Worm (Caenorhabditis elegans) whole organism, young adult: ENCODE data around the gene C17A2.7.

Source experiments
- B0336.3 ChIP-seq: fragments of 200-800 bp; sonication (Bioruptor generic); IDR thresholded peaks from 2 replicates; pipeline ENCODE4 v1.3.6; 2022; ENCODE audit warnings: missing genetic modification characterization, missing compliant biosample characterization
- C17E4.6 ChIP-seq: fragments of 200-800 bp; sonication (Bioruptor generic); IDR thresholded peaks from 2 replicates; pipeline ENCODE4 v1.3.6; 2022; ENCODE audit warnings: missing genetic modification reagents, missing genetic modification characterization, missing compliant biosample characterization
- F39B2.1 ChIP-seq: fragments of 200-800 bp; sonication (Bioruptor generic); IDR thresholded peaks from 2 replicates; pipeline ENCODE4 v1.3.6; 2022; ENCODE audit warnings: missing genetic modification reagents, missing genetic modification characterization, missing compliant biosample characterization
- K11D2.4 ChIP-seq: fragments of 200-800 bp; sonication (Bioruptor generic); IDR thresholded peaks from 2 replicates; pipeline ENCODE4 v1.3.6; 2022; ENCODE audit warnings: missing genetic modification reagents, missing genetic modification characterization, missing compliant biosample characterization
- T07F8.4 ChIP-seq: sonication (generic microtip); optimal IDR thresholded peaks from 2 replicates; lab custom pipeline; 2016; ENCODE audit warnings: mild to moderate bottlenecking, missing genetic modification characterization, moderate library complexity, missing compliant biosample characterization
- Y53F4B.3 ChIP-seq: fragments of 200-800 bp; sonication (Bioruptor generic); IDR thresholded peaks from 2 replicates; pipeline ENCODE4 v1.3.6; 2022; ENCODE audit warnings: missing genetic modification reagents, missing genetic modification characterization, missing compliant biosample characterization
- Y67H2A.10 ChIP-seq: fragments of 200-800 bp; sonication (Bioruptor generic); conservative IDR thresholded peaks from 2 replicates; pipeline ENCODE4 v1.3.6; 2022; ENCODE audit warnings: missing genetic modification reagents, missing genetic modification characterization, missing compliant biosample characterization
- ZK185.1 ChIP-seq: sonication (generic microtip); optimal IDR thresholded peaks from 2 replicates; lab custom pipeline; 2016; ENCODE audit warnings: mild to moderate bottlenecking, missing genetic modification characterization, missing compliant biosample characterization; ENCODE audit not compliant: poor library complexity, severe bottlenecking
- ama-1 ChIP-seq, 3 experiments: fragments of 150-350 bp in 1 of 3; sonication (generic microtip) in 2 of 3; optimal IDR thresholded peaks; 2 replicates each; lab custom pipeline; 2014 to 2018; ENCODE audit warnings: missing biosample characterization in 2 of 3, missing genetic modification characterization in 2 of 3, missing genetic modification reagents in 2 of 3
- atf-7 ChIP-seq: sonication (generic microtip); optimal IDR thresholded peaks from 2 replicates; lab custom pipeline; 2017; ENCODE audit warnings: mild to moderate bottlenecking, missing genetic modification characterization, missing compliant biosample characterization
- attf-5 ChIP-seq: fragments of 200-800 bp; sonication (Bioruptor generic); optimal IDR thresholded peaks from 2 replicates; lab custom pipeline; 2018; ENCODE audit warnings: mild to moderate bottlenecking, missing genetic modification characterization, missing compliant biosample characterization
- attf-6 ChIP-seq: fragments of 200-800 bp; sonication (Bioruptor generic); IDR thresholded peaks from 2 replicates; pipeline ENCODE4 v1.3.6; 2022; ENCODE audit warnings: missing genetic modification reagents, missing genetic modification characterization, missing compliant biosample characterization
- bed-1 ChIP-seq: fragments of 200-800 bp; sonication (Bioruptor generic); IDR thresholded peaks from 2 replicates; pipeline ENCODE4 v1.3.6; 2022; ENCODE audit warnings: missing genetic modification reagents, missing genetic modification characterization, missing compliant biosample characterization
- bed-2 ChIP-seq: fragments of 200-800 bp; sonication (Bioruptor generic); IDR thresholded peaks from 2 replicates; pipeline ENCODE4 v1.3.6; 2022; ENCODE audit warnings: missing genetic modification reagents, missing genetic modification characterization, missing compliant biosample characterization
- ccch-3 ChIP-seq: fragments of 200-800 bp; sonication (Bioruptor generic); optimal IDR thresholded peaks from 2 replicates; lab custom pipeline; 2018; ENCODE audit warnings: mild to moderate bottlenecking, missing genetic modification characterization, missing compliant biosample characterization
- cebp-1 ChIP-seq, 2 experiments: fragments of 200-800 bp in 1 of 2; sonication (Bioruptor generic) in 1 of 2; sonication (generic microtip) in 1 of 2; IDR thresholded peaks in 1 of 2; optimal IDR thresholded peaks in 1 of 2; 2 replicates each; pipeline versions ENCODE4 v1.3.6 to Lab custom; 2017 to 2022; ENCODE audit warnings: missing compliant biosample characterization in 2 of 2, missing genetic modification characterization in 2 of 2, mild to moderate bottlenecking in 1 of 2, missing genetic modification reagents in 1 of 2, moderate library complexity in 1 of 2
- ceh-40 ChIP-seq: fragments of 200-800 bp; sonication (Bioruptor generic); IDR thresholded peaks from 2 replicates; pipeline ENCODE4 v1.3.6; 2022; ENCODE audit warnings: missing genetic modification characterization, missing compliant biosample characterization
- chd-7 ChIP-seq: sonication (generic microtip); optimal IDR thresholded peaks from 2 replicates; lab custom pipeline; 2016; ENCODE audit warnings: mild to moderate bottlenecking, missing genetic modification characterization, moderate library complexity, missing compliant biosample characterization
- die-1 ChIP-seq: sonication (generic microtip); optimal IDR thresholded peaks from 2 replicates; lab custom pipeline; 2016; ENCODE audit warnings: missing genotype, mild to moderate bottlenecking, missing genetic modification characterization, missing compliant biosample characterization
- dox-1 ChIP-seq: fragments of 200-800 bp; sonication (Bioruptor generic); IDR thresholded peaks from 2 replicates; pipeline ENCODE4 v1.3.6; 2022; ENCODE audit warnings: missing genetic modification reagents, missing genetic modification characterization, missing compliant biosample characterization
- dpff-1 ChIP-seq: sonication (generic microtip); optimal IDR thresholded peaks from 2 replicates; lab custom pipeline; 2017; ENCODE audit warnings: mild to moderate bottlenecking, missing genetic modification characterization, missing compliant biosample characterization
- egl-18 ChIP-seq: fragments of 200-800 bp; sonication (Bioruptor generic); IDR thresholded peaks from 2 replicates; pipeline ENCODE4 v1.3.6; 2022; ENCODE audit warnings: missing genetic modification reagents, missing genetic modification characterization, missing compliant biosample characterization
- egrh-3 ChIP-seq: fragments of 200-800 bp; sonication (Bioruptor generic); IDR thresholded peaks from 2 replicates; pipeline ENCODE4 v1.3.6; 2022; ENCODE audit warnings: missing genetic modification reagents, missing genetic modification characterization, missing compliant biosample characterization
- fkh-3 ChIP-seq: sonication (generic microtip); optimal IDR thresholded peaks from 2 replicates; lab custom pipeline; 2016; ENCODE audit warnings: mild to moderate bottlenecking, missing genetic modification characterization, missing compliant biosample characterization
- him-1 ChIP-seq: sonication (generic microtip); optimal IDR thresholded peaks from 2 replicates; lab custom pipeline; 2016; ENCODE audit warnings: missing genotype, missing genetic modification reagents, missing genetic modification characterization, missing compliant biosample characterization
- hmg-1.2 ChIP-seq: fragments of 200-800 bp; sonication (Bioruptor generic); IDR thresholded peaks from 2 replicates; pipeline ENCODE4 v1.3.6; 2022; ENCODE audit warnings: missing genetic modification reagents, missing genetic modification characterization, missing compliant biosample characterization
- hmg-20 ChIP-seq: fragments of 200-800 bp; sonication (Bioruptor generic); IDR thresholded peaks from 2 replicates; pipeline ENCODE4 v1.3.6; 2022; ENCODE audit warnings: missing genetic modification reagents, missing genetic modification characterization, missing compliant biosample characterization
- lag-1 ChIP-seq: fragments of 200-800 bp; sonication (Bioruptor generic); IDR thresholded peaks from 2 replicates; pipeline ENCODE4 v1.3.6; 2022; ENCODE audit warnings: missing genetic modification reagents, missing genetic modification characterization, missing compliant biosample characterization
- lin-26 ChIP-seq: fragments of 200-800 bp; sonication (Bioruptor generic); IDR thresholded peaks from 2 replicates; pipeline ENCODE4 v1.3.6; 2022; ENCODE audit warnings: missing genetic modification reagents, missing genetic modification characterization, missing compliant biosample characterization
- lin-54 ChIP-seq: fragments of 200-800 bp; sonication (Bioruptor generic); optimal IDR thresholded peaks from 2 replicates; lab custom pipeline; 2018; ENCODE audit warnings: mild to moderate bottlenecking, missing genetic modification characterization, missing compliant biosample characterization
- madf-8 ChIP-seq: fragments of 200-800 bp; sonication (Bioruptor generic); conservative IDR thresholded peaks from 2 replicates; pipeline ENCODE4 v1.3.6; 2022; ENCODE audit warnings: missing genetic modification reagents, missing genetic modification characterization, missing compliant biosample characterization
- mcd-1 ChIP-seq: fragments of 200-800 bp; sonication (Bioruptor generic); IDR thresholded peaks from 2 replicates; pipeline ENCODE4 v1.3.6; 2022; ENCODE audit warnings: missing genetic modification reagents, missing genetic modification characterization, missing compliant biosample characterization
- mel-28 ChIP-seq: sonication (generic microtip); optimal IDR thresholded peaks from 2 replicates; lab custom pipeline; 2016; ENCODE audit warnings: borderline replicate concordance, mild to moderate bottlenecking, missing genetic modification characterization, missing compliant biosample characterization
- mes-4 ChIP-seq: sonication (generic microtip); optimal IDR thresholded peaks from 2 replicates; lab custom pipeline; 2016; ENCODE audit warnings: missing genotype, missing genetic modification characterization, missing compliant biosample characterization
- nfyb-1 ChIP-seq: fragments of 200-800 bp; sonication (Bioruptor generic); IDR thresholded peaks from 2 replicates; pipeline ENCODE4 v1.3.6; 2022; ENCODE audit warnings: missing genetic modification reagents, missing genetic modification characterization, missing compliant biosample characterization
- nhr-27 ChIP-seq: fragments of 200-800 bp; sonication (Bioruptor generic); optimal IDR thresholded peaks from 2 replicates; lab custom pipeline; 2018; ENCODE audit warnings: mild to moderate bottlenecking, missing genetic modification characterization, moderate library complexity, missing compliant biosample characterization
- nhr-90 ChIP-seq: sonication (generic microtip); optimal IDR thresholded peaks from 2 replicates; lab custom pipeline; 2016; ENCODE audit warnings: missing genotype, mild to moderate bottlenecking, missing genetic modification characterization, missing compliant biosample characterization
- pbrm-1 ChIP-seq: fragments of 200-800 bp; sonication (Bioruptor generic); IDR thresholded peaks from 2 replicates; pipeline ENCODE4 v1.3.6; 2022; ENCODE audit warnings: missing genetic modification reagents, missing genetic modification characterization, missing compliant biosample characterization
- pha-4 ChIP-seq: fragments of 150-350 bp; sonication (generic microtip); optimal IDR thresholded peaks from 2 replicates; lab custom pipeline; 2014; ENCODE audit warnings: missing biosample characterization, missing genetic modification reagents, missing genetic modification characterization
- rcor-1 ChIP-seq: fragments of 200-800 bp; sonication (Bioruptor generic); IDR thresholded peaks from 2 replicates; pipeline ENCODE4 v1.3.6; 2022; ENCODE audit warnings: missing genetic modification reagents, missing genetic modification characterization, missing compliant biosample characterization
- rec-8 ChIP-seq, 2 experiments: sonication (generic microtip); optimal IDR thresholded peaks; 2 replicates each; lab custom pipeline; 2016; ENCODE audit warnings: mild to moderate bottlenecking in 2 of 2, missing genetic modification characterization in 2 of 2, missing genetic modification reagents in 2 of 2, missing genotype in 2 of 2, missing biosample characterization in 1 of 2, missing compliant biosample characterization in 1 of 2, moderate library complexity in 1 of 2
- repo-1 ChIP-seq: sonication (generic microtip); optimal IDR thresholded peaks from 2 replicates; lab custom pipeline; 2017; ENCODE audit warnings: mild to moderate bottlenecking, missing genetic modification characterization, missing compliant biosample characterization
- sdz-38 ChIP-seq: sonication (generic microtip); optimal IDR thresholded peaks from 2 replicates; lab custom pipeline; 2016; ENCODE audit warnings: missing genotype, missing genetic modification characterization, missing compliant biosample characterization
- tbx-9 ChIP-seq: sonication (generic microtip); optimal IDR thresholded peaks from 2 replicates; lab custom pipeline; 2016; ENCODE audit warnings: borderline replicate concordance, missing genetic modification characterization, inconsistent platforms, missing compliant biosample characterization
- unc-130 ChIP-seq: sonication (generic microtip); optimal IDR thresholded peaks from 2 replicates; lab custom pipeline; 2016; ENCODE audit warnings: missing genetic modification reagents, missing genetic modification characterization, missing compliant biosample characterization
- xnd-1 ChIP-seq: sonication (generic microtip); optimal IDR thresholded peaks from 2 replicates; lab custom pipeline; 2016; ENCODE audit warnings: missing genotype, missing genetic modification reagents, missing genetic modification characterization, missing compliant biosample characterization
- ztf-22 ChIP-seq: fragments of 200-800 bp; sonication (Bioruptor generic); optimal IDR thresholded peaks from 2 replicates; lab custom pipeline; 2018; ENCODE audit warnings: mild to moderate bottlenecking, missing genetic modification characterization, moderate library complexity, missing compliant biosample characterization
- ztf-25 ChIP-seq: fragments of 200-800 bp; sonication (Bioruptor generic); IDR thresholded peaks from 2 replicates; pipeline ENCODE4 v1.3.6; 2022; ENCODE audit warnings: missing genetic modification reagents, missing genetic modification characterization, missing compliant biosample characterization
- ztf-28 ChIP-seq: fragments of 200-800 bp; sonication (Bioruptor generic); IDR thresholded peaks from 2 replicates; pipeline ENCODE4 v1.3.6; 2022; ENCODE audit warnings: missing genetic modification reagents, missing genetic modification characterization, missing compliant biosample characterization

C17A2.7 gene

ce11 chrII:3808104-3808503, 35.1 kb downstream of the C17A2.7 start, which contains the start of gene F54D10.5 (continued):
- TF ChIP-seq pbrm-1 (GFP tag; lab: Robert Waterston, UW), result 0 out of 2 replicates have a peak, but pooled peaks have one; percentile 13
- TF ChIP-seq mes-4 (tag; lab: Kevin White, UChicago), result no peak
- no peak for TF ChIP-seq ztf-28 (GFP tag; lab: Robert Waterston, UW)
- TF ChIP-seq attf-6 (GFP tag; lab: Robert Waterston, UW), result no peak
- TF ChIP-seq Y67H2A.10 (GFP tag; lab: Robert Waterston, UW), result no peak
- TF ChIP-seq rec-8 (tag; optimal IDR thresholded peaks at IDR 0.05; lab: Kevin White, UChicago), result no peak
- TF ChIP-seq bed-2, result no peak
- TF ChIP-seq ZK185.1 (tag; lab: Kevin White, UChicago), result no peak
- TF ChIP-seq unc-130, result no peak
- TF ChIP-seq repo-1, result no peak
- TF ChIP-seq atf-7 (tag; lab: Kevin White, UChicago), result no peak
- no peak for TF ChIP-seq bed-1 (GFP tag; lab: Robert Waterston, UW)
- TF ChIP-seq ama-1 (optimal IDR thresholded peaks at IDR 0.05; lab: Kevin White, UChicago), result no peak
- TF ChIP-seq ama-1 (GFP tag; optimal IDR thresholded peaks at IDR 0.05; lab: Kevin White, UChicago), result no peak
- TF ChIP-seq dox-1 (GFP tag; lab: Robert Waterston, UW), result 0 out of 2 replicates have a peak, but pooled peaks have one; percentile 46
- TF ChIP-seq sdz-38 (tag; lab: Kevin White, UChicago), result no peak
- TF ChIP-seq F39B2.1 (GFP tag; lab: Robert Waterston, UW), result no peak
- no peak for TF ChIP-seq pha-4
- no peak for TF ChIP-seq tbx-9
- peak; percentile 73 for TF ChIP-seq mcd-1 (GFP tag; lab: Robert Waterston, UW)
- TF ChIP-seq nfyb-1, result no peak
- TF ChIP-seq T07F8.4 (tag; lab: Kevin White, UChicago), result no peak
- TF ChIP-seq chd-7 (tag; lab: Kevin White, UChicago), result no peak
- no peak for TF ChIP-seq nhr-90 (tag; lab: Kevin White, UChicago)
- TF ChIP-seq madf-8 (GFP tag; lab: Robert Waterston, UW), result no peak
- no peak for TF ChIP-seq ztf-25 (GFP tag; lab: Robert Waterston, UW)
- TF ChIP-seq cebp-1 (GFP tag; IDR thresholded peaks at IDR 0.05; lab: Robert Waterston, UW), result no peak
- TF ChIP-seq cebp-1 (tag; optimal IDR thresholded peaks at IDR 0.05; lab: Kevin White, UChicago), result peak; percentile 53
- TF ChIP-seq nhr-27 (tag; lab: Kevin White, UChicago), result no peak
- no peak for TF ChIP-seq lin-26 (GFP tag; lab: Robert Waterston, UW)
- no peak for TF ChIP-seq dpff-1
- no peak for TF ChIP-seq egrh-3 (GFP tag; lab: Robert Waterston, UW)
- TF ChIP-seq him-1 (tag; lab: Kevin White, UChicago), result no peak
- no peak for TF ChIP-seq K11D2.4 (GFP tag; lab: Robert Waterston, UW)
- no peak for TF ChIP-seq hmg-20 (GFP tag; lab: Robert Waterston, UW)
- peak; percentile 30; the same call in 1 of the 2 replicates for TF ChIP-seq hmg-1.2 (GFP tag; lab: Robert Waterston, UW)
- no peak for TF ChIP-seq ccch-3 (GFP tag; lab: Kevin White, UChicago)
- TF ChIP-seq lag-1 (GFP tag; lab: Robert Waterston, UW), result no peak
- TF ChIP-seq B0336.3 (GFP tag; lab: Robert Waterston, UW), result no peak
- TF ChIP-seq attf-5 (GFP tag; lab: Kevin White, UChicago), result peak; percentile 25
- no peak for TF ChIP-seq xnd-1 (tag; lab: Kevin White, UChicago)
- TF ChIP-seq rcor-1 (GFP tag; lab: Robert Waterston, UW), result peak; percentile 44
- peak; percentile 68 for TF ChIP-seq lin-54 (GFP tag; lab: Kevin White, UChicago)
- TF ChIP-seq mel-28, result no peak
- no peak for TF ChIP-seq C17E4.6 (GFP tag; lab: Robert Waterston, UW)
- no peak for TF ChIP-seq fkh-3
- TF ChIP-seq egl-18 (GFP tag; lab: Robert Waterston, UW), result no peak
- TF ChIP-seq Y53F4B.3, result no peak
- no peak for TF ChIP-seq die-1 (tag; lab: Kevin White, UChicago)
- no peak for TF ChIP-seq ztf-22 (GFP tag; lab: Kevin White, UChicago)
- TF ChIP-seq ceh-40 (GFP tag; lab: Robert Waterston, UW), result no peak
